Worm (Caenorhabditis elegans): ENCODE data around the gene str-14.

ce11 chrV:16403974-16404373 lies 51.0 kb downstream of the str-14 start, which contains the start of gene syp-1:
- TF ChIP-seq ztf-23 (GFP tag; IDR thresholded peaks at IDR 0.05) (no peak), tab-1 (GFP tag; IDR thresholded peaks at IDR 0.05) (no peak), ref-1 (GFP tag; conservative IDR thresholded peaks at IDR 0.05) (no peak), T22C8.4 (GFP tag; IDR thresholded peaks at IDR 0.05) (no peak), cog-1 (tag; optimal IDR thresholded peaks at IDR 0.05) (no peak)

All from whole organism, midembryonic.